Fruit fly (Drosophila melanogaster) whole organism, embryonic: ENCODE results near the gene lilli.

ENCODE experiments used
- CG10366 ChIP-seq: fragments of 200-800 bp; sonication (Bioruptor generic); IDR thresholded peaks from 2 replicates; pipeline ENCODE4 v1.3.6; 2022; ENCODE audit warnings: missing biosample characterization, missing genetic modification characterization
- CG10565 ChIP-seq: fragments of 200-800 bp; sonication (Bioruptor generic); optimal IDR thresholded peaks from 3 replicates; lab custom pipeline; 2016; ENCODE audit warnings: missing biosample characterization, mild to moderate bottlenecking, missing genetic modification characterization
- CG11695 ChIP-seq: fragments of 200-800 bp; sonication (Bioruptor generic); IDR thresholded peaks from 3 replicates; pipeline ENCODE4 v1.3.6; 2022; ENCODE audit warnings: missing biosample characterization, missing genetic modification characterization
- CG13287 ChIP-seq: fragments of 200-800 bp; sonication (Bioruptor generic); IDR thresholded peaks from 2 replicates; pipeline ENCODE4 v1.3.6; 2022; ENCODE audit warnings: missing biosample characterization, missing genetic modification characterization; ENCODE audit not compliant: partially characterized antibody
- CG13424 ChIP-seq: fragments of 200-800 bp; sonication (Bioruptor generic); optimal IDR thresholded peaks from 2 replicates; lab custom pipeline; 2019; ENCODE audit warnings: missing biosample characterization, mild to moderate bottlenecking, missing genetic modification characterization, moderate library complexity
- CG13624 ChIP-seq: fragments of 200-800 bp; sonication (Bioruptor generic); optimal IDR thresholded peaks from 2 replicates; lab custom pipeline; 2016; ENCODE audit warnings: missing biosample characterization, missing genetic modification characterization
- CG15514 ChIP-seq: fragments of 200-800 bp; sonication (Bioruptor generic); optimal IDR thresholded peaks from 3 replicates; lab custom pipeline; 2017; ENCODE audit warnings: missing biosample characterization, missing genetic modification characterization, mild to moderate bottlenecking, moderate library complexity, missing genetic modification reagents
- CG17359 ChIP-seq: fragments of 200-800 bp; sonication (Bioruptor generic); optimal IDR thresholded peaks from 3 replicates; lab custom pipeline; 2018; ENCODE audit warnings: missing biosample characterization, mild to moderate bottlenecking, missing genetic modification characterization, moderate library complexity
- CG1832 ChIP-seq: fragments of 200-800 bp; sonication (Bioruptor generic); optimal IDR thresholded peaks from 2 replicates; lab custom pipeline; 2017; ENCODE audit warnings: missing biosample characterization, mild to moderate bottlenecking, missing genetic modification characterization, inconsistent platforms
- CG2120 ChIP-seq: fragments of 200-800 bp; sonication (Bioruptor generic); optimal IDR thresholded peaks from 3 replicates; lab custom pipeline; 2016; ENCODE audit warnings: missing biosample characterization, missing genetic modification characterization
- CG32772 ChIP-seq: fragments of 200-800 bp; sonication (Bioruptor generic); IDR thresholded peaks from 2 replicates; pipeline ENCODE4 v1.3.6; 2022; ENCODE audit warnings: missing biosample characterization, missing genetic modification characterization
- CG5953 ChIP-seq: fragments of 200-800 bp; sonication (Bioruptor generic); IDR thresholded peaks from 2 replicates; pipeline ENCODE4 v1.3.6; 2022; ENCODE audit warnings: missing biosample characterization, missing genetic modification characterization
- CG7271 ChIP-seq: fragments of 200-800 bp; sonication (Bioruptor generic); optimal IDR thresholded peaks from 2 replicates; lab custom pipeline; 2018; ENCODE audit warnings: missing biosample characterization, mild to moderate bottlenecking, missing genetic modification characterization, moderate library complexity
- CG7372 ChIP-seq: fragments of 200-800 bp; sonication (Bioruptor generic); IDR thresholded peaks from 2 replicates; pipeline ENCODE4 v1.3.6; 2022; ENCODE audit warnings: missing biosample characterization, missing genetic modification characterization
- CG7839 ChIP-seq: fragments of 200-800 bp; sonication (Bioruptor generic); optimal IDR thresholded peaks from 3 replicates; lab custom pipeline; 2018; ENCODE audit warnings: missing biosample characterization, mild to moderate bottlenecking, missing genetic modification characterization, moderate library complexity
- CG8359 ChIP-seq: fragments of 200-800 bp; sonication (Bioruptor generic); optimal IDR thresholded peaks from 2 replicates; lab custom pipeline; 2017; ENCODE audit warnings: missing biosample characterization, mild to moderate bottlenecking, missing genetic modification characterization, borderline replicate concordance
- CG9817 ChIP-seq: fragments of 200-800 bp; sonication (Bioruptor generic); optimal IDR thresholded peaks from 2 replicates; lab custom pipeline; 2018; ENCODE audit warnings: missing biosample characterization, mild to moderate bottlenecking, missing genetic modification characterization, moderate library complexity
- CTCF ChIP-seq: fragments of 200-800 bp; sonication (Bioruptor generic); optimal IDR thresholded peaks from 2 replicates; lab custom pipeline; 2017; ENCODE audit warnings: missing biosample characterization, mild to moderate bottlenecking, missing genetic modification characterization, moderate library complexity
- CrebB ChIP-seq: fragments of 200-800 bp; sonication (Bioruptor generic); optimal IDR thresholded peaks from 3 replicates; lab custom pipeline; 2018; ENCODE audit warnings: missing biosample characterization, mild to moderate bottlenecking, missing genetic modification characterization
- D19B ChIP-seq: fragments of 200-800 bp; sonication (Bioruptor generic); optimal IDR thresholded peaks from 2 replicates; lab custom pipeline; 2017; ENCODE audit warnings: missing biosample characterization, mild to moderate bottlenecking, missing genetic modification characterization
- HLHmδ ChIP-seq: fragments of 200-800 bp; sonication (Bioruptor generic); optimal IDR thresholded peaks from 2 replicates; lab custom pipeline; 2018; ENCODE audit warnings: missing biosample characterization, mild to moderate bottlenecking, missing genetic modification characterization, moderate library complexity
- Hand ChIP-seq: fragments of 200-800 bp; sonication (Bioruptor generic); optimal IDR thresholded peaks from 2 replicates; lab custom pipeline; 2017; ENCODE audit warnings: mild to moderate bottlenecking, missing biosample characterization, missing genetic modification reagents, missing genetic modification characterization
- Hr3 ChIP-seq: fragments of 200-800 bp; sonication (Bioruptor generic); optimal IDR thresholded peaks from 3 replicates; lab custom pipeline; 2016; ENCODE audit warnings: missing biosample characterization, missing genetic modification characterization
- Hr78 ChIP-seq, 2 experiments: fragments of 200-800 bp in 1 of 2; fragments of >200 bp in 1 of 2; sonication (Bioruptor generic) in 1 of 2; optimal IDR thresholded peaks; 2 replicates each; lab custom pipeline; 2017 to 2019; ENCODE audit warnings: missing biosample characterization in 2 of 2, missing genetic modification characterization in 2 of 2, mild to moderate bottlenecking in 1 of 2, moderate library complexity in 1 of 2
- MBD-R2 ChIP-seq: fragments of 200-800 bp; sonication (Bioruptor generic); IDR thresholded peaks from 2 replicates; pipeline ENCODE4 v1.3.6; 2022; ENCODE audit warnings: missing biosample characterization, missing genetic modification characterization
- ab ChIP-seq: fragments of 200-800 bp; sonication (Bioruptor generic); optimal IDR thresholded peaks from 2 replicates; lab custom pipeline; 2016; ENCODE audit warnings: missing biosample characterization, missing genetic modification characterization
- al ChIP-seq: fragments of 200-800 bp; sonication (Bioruptor generic); IDR thresholded peaks from 2 replicates; pipeline ENCODE4 v1.3.6; 2022; ENCODE audit warnings: missing biosample characterization, missing genetic modification characterization
- bcd ChIP-seq: fragments of 200-800 bp; sonication (Bioruptor generic); optimal IDR thresholded peaks from 2 replicates; lab custom pipeline; 2017; ENCODE audit warnings: missing biosample characterization, mild to moderate bottlenecking, missing genetic modification characterization
- chm ChIP-seq: fragments of 200-800 bp; sonication (Bioruptor generic); IDR thresholded peaks from 2 replicates; pipeline ENCODE4 v1.3.6; 2022; ENCODE audit warnings: missing biosample characterization, missing genetic modification characterization
- ci ChIP-seq: fragments of 200-800 bp; sonication (Bioruptor generic); IDR thresholded peaks from 3 replicates; pipeline ENCODE4 v1.3.6; 2022; ENCODE audit warnings: missing biosample characterization, missing genetic modification characterization
- dan ChIP-seq: fragments of 200-800 bp; sonication (Bioruptor generic); IDR thresholded peaks from 2 replicates; pipeline ENCODE4 v1.3.6; 2022; ENCODE audit warnings: missing biosample characterization, missing genetic modification characterization
- dmrt99B ChIP-seq: fragments of 200-800 bp; sonication (Bioruptor generic); optimal IDR thresholded peaks from 2 replicates; lab custom pipeline; 2018; ENCODE audit warnings: missing biosample characterization, mild to moderate bottlenecking, missing genetic modification characterization, moderate library complexity
- ewg ChIP-seq: fragments of 200-800 bp; sonication (Bioruptor generic); optimal IDR thresholded peaks from 3 replicates; lab custom pipeline; 2017; ENCODE audit warnings: mild to moderate bottlenecking, missing biosample characterization, missing genetic modification reagents, missing genetic modification characterization
- ftz-f1 ChIP-seq: fragments of 200-800 bp; sonication (Bioruptor generic); optimal IDR thresholded peaks from 2 replicates; lab custom pipeline; 2016; ENCODE audit warnings: missing biosample characterization, missing genetic modification characterization
- fu2 ChIP-seq: fragments of 200-800 bp; sonication (Bioruptor generic); optimal IDR thresholded peaks from 2 replicates; lab custom pipeline; 2016; ENCODE audit warnings: missing biosample characterization, missing genetic modification characterization
- hbn ChIP-seq: fragments of 200-800 bp; sonication (Bioruptor generic); IDR thresholded peaks from 2 replicates; pipeline ENCODE4 v1.3.6; 2022; ENCODE audit warnings: missing biosample characterization, missing genetic modification characterization; ENCODE audit not compliant: partially characterized antibody
- kni ChIP-seq: fragments of 200-800 bp; sonication (Bioruptor generic); optimal IDR thresholded peaks from 3 replicates; lab custom pipeline; 2017; ENCODE audit warnings: mild to moderate bottlenecking, missing biosample characterization, missing genetic modification reagents, missing genetic modification characterization
- nau ChIP-seq: fragments of 200-800 bp; sonication (Bioruptor generic); optimal IDR thresholded peaks from 3 replicates; lab custom pipeline; 2017; ENCODE audit warnings: missing biosample characterization, mild to moderate bottlenecking, missing genetic modification characterization, missing genetic modification reagents
- pzg ChIP-seq: fragments of 200-800 bp; sonication (Bioruptor generic); optimal IDR thresholded peaks from 3 replicates; lab custom pipeline; 2018; ENCODE audit warnings: missing biosample characterization, mild to moderate bottlenecking, missing genetic modification characterization, moderate library complexity
- repo ChIP-seq: fragments of 200-800 bp; sonication (Bioruptor generic); optimal IDR thresholded peaks from 2 replicates; lab custom pipeline; 2016; ENCODE audit warnings: missing biosample characterization, missing genetic modification characterization
- scrt ChIP-seq: fragments of 200-800 bp; sonication (Bioruptor generic); optimal IDR thresholded peaks from 2 replicates; lab custom pipeline; 2018; ENCODE audit warnings: missing biosample characterization, mild to moderate bottlenecking, missing genetic modification characterization, moderate library complexity
- sens ChIP-seq: fragments of 200-800 bp; sonication (Bioruptor generic); peaks from one replicate; lab custom pipeline; 2016; ENCODE audit warnings: missing biosample characterization, missing genetic modification characterization
- slbo ChIP-seq: fragments of 200-800 bp; sonication (Bioruptor generic); IDR thresholded peaks from 2 replicates; pipeline ENCODE4 v1.3.6; 2022; ENCODE audit warnings: missing biosample characterization, missing genetic modification characterization
- tgo ChIP-seq: fragments of 200-800 bp; sonication (Bioruptor generic); IDR thresholded peaks from 3 replicates; pipeline ENCODE4 v1.3.6; 2022; ENCODE audit warnings: missing biosample characterization, missing genetic modification characterization
- tin ChIP-seq: fragments of 200-800 bp; sonication (Bioruptor generic); optimal IDR thresholded peaks from 3 replicates; lab custom pipeline; 2016; ENCODE audit warnings: missing biosample characterization, missing genetic modification characterization
- tio ChIP-seq: fragments of 200-800 bp; sonication (Bioruptor generic); optimal IDR thresholded peaks from 2 replicates; lab custom pipeline; 2017; ENCODE audit warnings: missing biosample characterization, missing genetic modification characterization, inconsistent platforms
- wek ChIP-seq: fragments of 200-800 bp; sonication (Bioruptor generic); optimal IDR thresholded peaks from 3 replicates; lab custom pipeline; 2018; ENCODE audit warnings: missing biosample characterization, mild to moderate bottlenecking, missing genetic modification characterization, moderate library complexity
- zen2 ChIP-seq: fragments of 200-800 bp; sonication (Bioruptor generic); IDR thresholded peaks from 3 replicates; pipeline ENCODE4 v1.3.6; 2022; ENCODE audit warnings: missing biosample characterization, missing genetic modification characterization; ENCODE audit not compliant: partially characterized antibody

Gene lilli

dm6 chr2L:2884683-2885502 is 836 bp upstream of the lilli start (continued):
- no peak for TF ChIP-seq CG10565 (GFP tag; lab: Kevin White, UChicago)
- no peak for TF ChIP-seq ewg (GFP tag; lab: Kevin White, UChicago)
- TF ChIP-seq CG13424, result peak; percentile 52
- peak; percentile 47 for TF ChIP-seq repo (GFP tag; lab: Kevin White, UChicago)
- peak; percentile 39 for TF ChIP-seq Hand
- peak; percentile 33; the same call in 1 of the 2 replicates for TF ChIP-seq al
- peak; percentile 83 for TF ChIP-seq chm (GFP tag; lab: Robert Waterston, UW)
- TF ChIP-seq D19B (GFP tag; lab: Kevin White, UChicago), result peak; percentile 15
- 0 out of 2 replicates have a peak, but pooled peaks have one; percentile 7 for TF ChIP-seq CG32772 (GFP tag; lab: Robert Waterston, UW)
- TF ChIP-seq CrebB (tag; lab: Kevin White, UChicago), result peak; percentile 65
- no peak for TF ChIP-seq dmrt99B (tag; lab: Kevin White, UChicago)
- TF ChIP-seq CG13624 (GFP tag; lab: Kevin White, UChicago), result peak; percentile 85
- no peak; the same call in 2 of the 3 replicates for TF ChIP-seq zen2 (GFP tag; lab: Robert Waterston, UW)
- TF ChIP-seq CG10366, result peak; percentile 16; the same call in 1 of the 2 replicates
- peak; percentile 58 for TF ChIP-seq slbo (GFP tag; lab: Robert Waterston, UW)
- peak; percentile 14 for TF ChIP-seq CG17359 (tag; lab: Kevin White, UChicago)
- peak; percentile 92 for TF ChIP-seq pzg (GFP tag; lab: Kevin White, UChicago)
- no peak for TF ChIP-seq ab
- TF ChIP-seq wek, result peak; percentile 3
- TF ChIP-seq hbn, result peak; percentile 24; the same call in 1 of the 2 replicates
- TF ChIP-seq scrt, result peak; percentile 60
- TF ChIP-seq CG7372, result no peak; the same call in 1 of the 2 replicates
- peak; percentile 43 for TF ChIP-seq nau (GFP tag; lab: Kevin White, UChicago)
- no peak for TF ChIP-seq bcd (GFP tag; lab: Kevin White, UChicago)
- TF ChIP-seq tio (GFP tag; lab: Kevin White, UChicago), result no peak
- TF ChIP-seq HLHmδ (GFP tag; lab: Kevin White, UChicago), result peak; percentile 73
- no peak for TF ChIP-seq fu2 (GFP tag; lab: Kevin White, UChicago)
- no peak for TF ChIP-seq CG11695
- no peak for TF ChIP-seq sens (GFP tag; lab: Kevin White, UChicago)
- TF ChIP-seq CG13287, result peak; percentile 6; the same call in 1 of the 2 replicates
- peak; percentile 61; the same call in 1 of the 2 replicates for TF ChIP-seq CG5953 (GFP tag; lab: Robert Waterston, UW)
- no peak for TF ChIP-seq Hr3
- TF ChIP-seq Hr78 (GFP tag; optimal IDR thresholded peaks at IDR 0.05; lab: Kevin White, UChicago), result peak in 1 of 2 experiments; percentile 98
- TF ChIP-seq CG2120, result peak; percentile 59
- no peak for TF ChIP-seq dan
- peak; percentile 91 for TF ChIP-seq CG15514
- TF ChIP-seq ftz-f1 (GFP tag; lab: Kevin White, UChicago), result peak; percentile 52
- peak; percentile 74 for TF ChIP-seq MBD-R2
- TF ChIP-seq CG8359 (GFP tag; lab: Kevin White, UChicago), result no peak
- peak; percentile 57 for TF ChIP-seq kni
- TF ChIP-seq CTCF (GFP tag; lab: Kevin White, UChicago), result peak; percentile 67
- peak; percentile 30 for TF ChIP-seq CG7839 (tag; lab: Kevin White, UChicago)
- peak; percentile 86 for TF ChIP-seq ci
- TF ChIP-seq tgo (GFP tag; lab: Robert Waterston, UW), result peak; percentile 28; the same call in 2 of the 3 replicates
- peak; percentile 10 for TF ChIP-seq tin (GFP tag; lab: Kevin White, UChicago)
- TF ChIP-seq CG1832 (GFP tag; lab: Kevin White, UChicago), result no peak
- TF ChIP-seq CG9817, result peak; percentile 48
- no peak for TF ChIP-seq CG7271 (tag; lab: Kevin White, UChicago)
